Fruit fly (Drosophila melanogaster): ENCODE data around the gene Lint-1.

Lint-1 gene

dm6 chrX:11146598-11147176 lies 2.4 kb upstream of the Lint-1 start (continued):
- TF ChIP-seq hth (optimal IDR thresholded peaks at IDR 0.05): no peak
- TF ChIP-seq Lpt (GFP tag; optimal IDR thresholded peaks at IDR 0.05): no peak
- TF ChIP-seq Doc3 (GFP tag; IDR thresholded peaks at IDR 0.05; ENCODE audit: partially characterized antibody): no peak
- TF ChIP-seq pb (GFP tag; optimal IDR thresholded peaks at IDR 0.05): peak; percentile 3
- TF ChIP-seq Gsc (GFP tag; IDR thresholded peaks at IDR 0.05): no peak
- TF ChIP-seq lmd (GFP tag; IDR thresholded peaks at IDR 0.05): peak; percentile 24; the same call in 1 of the 2 replicates
- no peak for TF ChIP-seq prd (optimal IDR thresholded peaks at IDR 0.05)
- peak; percentile 44; the same call in 1 of the 3 replicates for TF ChIP-seq prd (GFP tag; IDR thresholded peaks at IDR 0.05)
- peak; percentile 36; the same call in 1 of the 2 replicates for TF ChIP-seq CG10366 (GFP tag; IDR thresholded peaks at IDR 0.05)
- no peak for TF ChIP-seq ssp (GFP tag; IDR thresholded peaks at IDR 0.05)
- no peak for TF ChIP-seq lola (GFP tag; optimal IDR thresholded peaks at IDR 0.05)
- TF ChIP-seq CG13424 (tag; optimal IDR thresholded peaks at IDR 0.05): peak; percentile 36
- TF ChIP-seq Xrp1 (GFP tag; IDR thresholded peaks at IDR 0.05): peak; percentile 66; the same call in 1 of the 2 replicates
- peak; percentile 23; the same call in 1 of the 2 replicates for TF ChIP-seq CG14441 (GFP tag; IDR thresholded peaks at IDR 0.05)
- no peak for TF ChIP-seq rib (GFP tag; IDR thresholded peaks at IDR 0.05)
- peak in 1 of 2 experiments; percentile 8 for TF ChIP-seq chif (GFP tag; optimal IDR thresholded peaks at IDR 0.05)
- no peak for TF ChIP-seq zf30C (GFP tag; optimal IDR thresholded peaks at IDR 0.05)
- peak; percentile 56; the same call in 1 of the 2 replicates for TF ChIP-seq CG10321 (GFP tag; IDR thresholded peaks at IDR 0.05)
- no peak for TF ChIP-seq Lhr (GFP tag; optimal IDR thresholded peaks at IDR 0.05)
- TF ChIP-seq CG30403 (GFP tag; optimal IDR thresholded peaks at IDR 0.05): peak; percentile 17
- TF ChIP-seq CG11456 (GFP tag; IDR thresholded peaks at IDR 0.05): 0 out of 3 replicates have a peak, but pooled peaks have one; percentile 37
- peak; percentile 54 for TF ChIP-seq CG2678 (tag; optimal IDR thresholded peaks at IDR 0.05)
- TF ChIP-seq Xbp1 (GFP tag; optimal IDR thresholded peaks at IDR 0.05): peak; percentile 25
- no peak for TF ChIP-seq klu (GFP tag; IDR thresholded peaks at IDR 0.05)
- TF ChIP-seq Dek (tag; optimal IDR thresholded peaks at IDR 0.05): no peak
- TF ChIP-seq ham (GFP tag; IDR thresholded peaks at IDR 0.05): no peak
- peak; percentile 19 for TF ChIP-seq CG1603 (tag; optimal IDR thresholded peaks at IDR 0.05)
- TF ChIP-seq Stat92E (GFP tag; optimal IDR thresholded peaks at IDR 0.05): no peak
- no peak for TF ChIP-seq CG31365 (tag; optimal IDR thresholded peaks at IDR 0.05)
- no peak for TF ChIP-seq CG18011 (GFP tag; optimal IDR thresholded peaks at IDR 0.05)
- TF ChIP-seq CG4707 (GFP tag; optimal IDR thresholded peaks at IDR 0.05): no peak
- peak; percentile 45 for TF ChIP-seq nerfin-1 (tag; optimal IDR thresholded peaks at IDR 0.05)
- TF ChIP-seq CG4820 (GFP tag; optimal IDR thresholded peaks at IDR 0.05): peak; percentile 96
- 0 out of 3 replicates have a peak, but pooled peaks have one; percentile 26 for TF ChIP-seq CG3726 (GFP tag; IDR thresholded peaks at IDR 0.05)
- 0 out of 2 replicates have a peak, but pooled peaks have one; percentile 34 for TF ChIP-seq E2f1 (GFP tag; IDR thresholded peaks at IDR 0.05)
- TF ChIP-seq lov (optimal IDR thresholded peaks at IDR 0.05): no peak
- 0 out of 3 replicates have a peak, but pooled peaks have one; percentile 11 for TF ChIP-seq lov (GFP tag; IDR thresholded peaks at IDR 0.05)
- peak; percentile 35 for TF ChIP-seq CG4404 (GFP tag; IDR thresholded peaks at IDR 0.05)
- 0 out of 3 replicates have a peak, but pooled peaks have one; percentile 8 for TF ChIP-seq ken (GFP tag; IDR thresholded peaks at IDR 0.05)
- TF ChIP-seq fd64A (GFP tag; optimal IDR thresholded peaks at IDR 0.05): no peak
- peak in 1 of 2 experiments; percentile 18 for TF ChIP-seq tll (GFP tag; optimal IDR thresholded peaks at IDR 0.05)
- peak; percentile 51 for TF ChIP-seq CG8765 (GFP tag; IDR thresholded peaks at IDR 0.05)
- peak; percentile 24 for TF ChIP-seq PHDP (tag; optimal IDR thresholded peaks at IDR 0.05)
- TF ChIP-seq gcm2 (GFP tag; optimal IDR thresholded peaks at IDR 0.05): no peak
- no peak for TF ChIP-seq CG11723 (GFP tag; optimal IDR thresholded peaks at IDR 0.05)
- TF ChIP-seq caup (GFP tag; optimal IDR thresholded peaks at IDR 0.05; ENCODE audit: severe bottlenecking): peak; percentile 6
- peak; percentile 71 for TF ChIP-seq pros (GFP tag; optimal IDR thresholded peaks at IDR 0.05)
- peak; percentile 1 for TF ChIP-seq gcm (GFP tag; optimal IDR thresholded peaks at IDR 0.05)
- peak; percentile 12 for TF ChIP-seq CG10147 (GFP tag; optimal IDR thresholded peaks at IDR 0.05)

Data from whole organism, embryonic.